Worm (Caenorhabditis elegans): ENCODE results near the gene ttr-36.

- TF ChIP-seq tbx-2 (tag; optimal IDR thresholded peaks at IDR 0.05) (no peak), pha-4 (tag; optimal IDR thresholded peaks at IDR 0.05) (no peak), pag-3 (tag; optimal IDR thresholded peaks at IDR 0.05; ENCODE audit: borderline replicate concordance) (no peak), ama-1 (optimal IDR thresholded peaks at IDR 0.05) (no peak), K02D7.2 (tag; optimal IDR thresholded peaks at IDR 0.05) (no peak), unc-3 (GFP tag; conservative IDR thresholded peaks at IDR 0.05) (no peak), unc-3 (tag; optimal IDR thresholded peaks at IDR 0.05) (no peak), ceh-24 (tag; optimal IDR thresholded peaks at IDR 0.05) (no peak), sox-4 (tag; optimal IDR thresholded peaks at IDR 0.05) (no peak), elt-4 (tag; optimal IDR thresholded peaks at IDR 0.05) (no peak), T23F11.4 (GFP tag; optimal IDR thresholded peaks at IDR 0.05) (no peak), nhr-11 (tag; optimal IDR thresholded peaks at IDR 0.05) (no peak), C38D4.7 (GFP tag; optimal IDR thresholded peaks at IDR 0.05) (no peak), unc-86 (tag; optimal IDR thresholded peaks at IDR 0.05) (no peak)
Measured at ce11 chrX:6543665-6544064, 32.9 kb downstream of the ttr-36 start.
